Worm (Caenorhabditis elegans) whole organism, L1 larva: Measurements from ENCODE around the gene rpi-2.
A peak's percentile ranks its signal among the peaks of the same experiment; 100 is the strongest.

Source experiments
- Y116A8C.19 ChIP-seq: sonication (generic microtip); optimal IDR thresholded peaks from 2 replicates; lab custom pipeline; 2016; ENCODE audit warnings: missing compliant biosample characterization, missing genetic modification characterization, borderline replicate concordance
- aha-1 ChIP-seq: fragments of 150-350 bp; optimal IDR thresholded peaks from 2 replicates; lab custom pipeline; 2014; ENCODE audit warnings: missing biosample characterization, missing genetic modification characterization
- aly-2 ChIP-seq: fragments of 150-350 bp; optimal IDR thresholded peaks from 2 replicates; lab custom pipeline; 2014; ENCODE audit warnings: missing biosample characterization, missing genetic modification characterization
- blmp-1 ChIP-seq: fragments of 150-350 bp; optimal IDR thresholded peaks from 2 replicates; lab custom pipeline; 2014; ENCODE audit warnings: missing biosample characterization, missing genetic modification characterization
- ceh-8 ChIP-seq: fragments of 200-800 bp; sonication (Bioruptor generic); optimal IDR thresholded peaks from 2 replicates; lab custom pipeline; 2018; ENCODE audit warnings: mild to moderate bottlenecking, missing genetic modification characterization, moderate library complexity, missing compliant biosample characterization
- ceh-82 ChIP-seq, 3 experiments: fragments of 150-350 bp in 1 of 3; sonication (generic microtip) in 2 of 3; optimal IDR thresholded peaks; 2 replicates each; lab custom pipeline; 2014 to 2017; ENCODE audit warnings: missing biosample characterization in 3 of 3, missing genetic modification characterization in 3 of 3
- ces-1 ChIP-seq: fragments of 150-350 bp; optimal IDR thresholded peaks from 2 replicates; lab custom pipeline; 2014; ENCODE audit warnings: missing biosample characterization, missing genetic modification reagents, missing genetic modification characterization
- dpl-1 ChIP-seq, 3 experiments: fragments of 150-350 bp in 2 of 3; sonication (generic microtip) in 1 of 3; optimal IDR thresholded peaks; 2 replicates each; lab custom pipeline; 2014 to 2017; ENCODE audit warnings: missing biosample characterization in 3 of 3, missing genetic modification characterization in 3 of 3, missing genetic modification reagents in 3 of 3
- dsc-1 ChIP-seq: sonication (generic microtip); optimal IDR thresholded peaks from 2 replicates; lab custom pipeline; 2016; ENCODE audit warnings: mild to moderate bottlenecking, missing genetic modification characterization, missing compliant biosample characterization
- efl-1 ChIP-seq, 4 experiments: fragments of 150-350 bp; optimal IDR thresholded peaks in 3 of 4; peaks in 1 of 4; 1 replicate in 1 of 4; 2 replicates in 3 of 4; lab custom pipeline; 2014; ENCODE audit warnings: missing biosample characterization in 2 of 4, missing genetic modification characterization in 2 of 4, missing genetic modification reagents in 2 of 4
- elt-2 ChIP-seq: sonication (generic microtip); optimal IDR thresholded peaks from 2 replicates; lab custom pipeline; 2016; ENCODE audit warnings: missing genetic modification characterization, mild to moderate bottlenecking, inconsistent platforms, missing compliant biosample characterization, missing genetic modification reagents
- elt-3 ChIP-seq, 6 experiments: fragments of 150-350 bp in 1 of 6; sonication (generic microtip); optimal IDR thresholded peaks; 2 replicates each; lab custom pipeline; 2017 to 2018; ENCODE audit warnings: missing biosample characterization in 6 of 6, missing genetic modification characterization in 6 of 6, inconsistent platforms in 1 of 6
- fkh-10 ChIP-seq: sonication (generic microtip); optimal IDR thresholded peaks from 2 replicates; lab custom pipeline; 2017; ENCODE audit warnings: missing biosample characterization, missing genetic modification reagents, missing genetic modification characterization
- fkh-4 ChIP-seq: sonication (generic microtip); optimal IDR thresholded peaks from 2 replicates; lab custom pipeline; 2016; ENCODE audit warnings: missing compliant biosample characterization, missing genetic modification characterization, borderline replicate concordance
- fkh-8 ChIP-seq: sonication (generic microtip); optimal IDR thresholded peaks from 2 replicates; lab custom pipeline; 2016; ENCODE audit warnings: mild to moderate bottlenecking, missing genetic modification characterization, missing compliant biosample characterization
- grh-1 ChIP-seq: fragments of 200-800 bp; sonication (Bioruptor generic); IDR thresholded peaks from 2 replicates; pipeline ENCODE4 v1.3.6; 2022; ENCODE audit warnings: missing genetic modification reagents, missing genetic modification characterization, missing compliant biosample characterization
- hlh-17 ChIP-seq: fragments of 200-800 bp; sonication (Bioruptor generic); optimal IDR thresholded peaks from 2 replicates; lab custom pipeline; 2018; ENCODE audit warnings: missing genetic modification characterization, mild to moderate bottlenecking, missing compliant biosample characterization, moderate library complexity, borderline replicate concordance
- hlh-4 ChIP-seq: sonication (generic microtip); optimal IDR thresholded peaks from 2 replicates; lab custom pipeline; 2016; ENCODE audit warnings: mild to moderate bottlenecking, missing genetic modification characterization, missing compliant biosample characterization
- irx-1 ChIP-seq: sonication (generic microtip); optimal IDR thresholded peaks from 2 replicates; lab custom pipeline; 2016; ENCODE audit warnings: missing genetic modification characterization, missing compliant biosample characterization
- lin-13 ChIP-seq: fragments of 150-350 bp; optimal IDR thresholded peaks from 2 replicates; lab custom pipeline; 2014; ENCODE audit warnings: missing biosample characterization, missing genetic modification reagents, missing genetic modification characterization
- lin-15B ChIP-seq: fragments of 150-350 bp; sonication (generic microtip); optimal IDR thresholded peaks from 3 replicates; lab custom pipeline; 2014; ENCODE audit warnings: missing biosample characterization, missing genetic modification characterization
- lir-3 ChIP-seq: sonication (generic microtip); optimal IDR thresholded peaks from 2 replicates; lab custom pipeline; 2016; ENCODE audit warnings: mild to moderate bottlenecking, missing genetic modification characterization, moderate library complexity, missing compliant biosample characterization; ENCODE audit not compliant: poor library complexity
- lsy-2 ChIP-seq, 2 experiments: fragments of 150-350 bp; optimal IDR thresholded peaks; 2 replicates each; lab custom pipeline; 2014; ENCODE audit warnings: missing biosample characterization in 2 of 2, missing genetic modification characterization in 2 of 2
- mab-9 ChIP-seq: fragments of 200-800 bp; sonication (Bioruptor generic); IDR thresholded peaks from 2 replicates; pipeline ENCODE4 v1.3.6; 2022; ENCODE audit warnings: missing genetic modification reagents, missing genetic modification characterization, missing compliant biosample characterization
- mdl-1 ChIP-seq, 2 experiments: fragments of 150-350 bp; optimal IDR thresholded peaks; 2 replicates each; lab custom pipeline; 2014 to 2017; ENCODE audit warnings: missing biosample characterization in 2 of 2, missing genetic modification characterization in 2 of 2, inconsistent platforms in 1 of 2
- mef-2 ChIP-seq: fragments of 150-350 bp; optimal IDR thresholded peaks from 2 replicates; lab custom pipeline; 2014; ENCODE audit warnings: missing biosample characterization, missing genetic modification characterization
- mep-1 ChIP-seq: fragments of 150-350 bp; optimal IDR thresholded peaks from 2 replicates; lab custom pipeline; 2014; ENCODE audit warnings: missing biosample characterization, missing genetic modification characterization
- nhr-237 ChIP-seq: fragments of 150-350 bp; optimal IDR thresholded peaks from 2 replicates; lab custom pipeline; 2014; ENCODE audit warnings: missing biosample characterization, missing genetic modification characterization
- nhr-28 ChIP-seq: fragments of 150-350 bp; optimal IDR thresholded peaks from 2 replicates; lab custom pipeline; 2014; ENCODE audit warnings: missing biosample characterization, missing genetic modification characterization
- nhr-71 ChIP-seq: sonication (generic microtip); optimal IDR thresholded peaks from 2 replicates; lab custom pipeline; 2016; ENCODE audit warnings: mild to moderate bottlenecking, missing genetic modification characterization, moderate library complexity, missing compliant biosample characterization
- nhr-77 ChIP-seq: fragments of 150-350 bp; optimal IDR thresholded peaks from 2 replicates; lab custom pipeline; 2014; ENCODE audit warnings: missing biosample characterization, missing genetic modification characterization
- nhr-84 ChIP-seq: sonication (generic microtip); optimal IDR thresholded peaks from 2 replicates; lab custom pipeline; 2017; ENCODE audit warnings: missing biosample characterization, missing genetic modification characterization
- nhr-85 ChIP-seq: sonication (generic microtip); peaks from one replicate; lab custom pipeline; 2016; ENCODE audit warnings: missing genetic modification characterization, inconsistent platforms, missing compliant biosample characterization
- nhr-90 ChIP-seq: sonication (generic microtip); optimal IDR thresholded peaks from 2 replicates; lab custom pipeline; 2016; ENCODE audit warnings: mild to moderate bottlenecking, missing genetic modification characterization, missing compliant biosample characterization; ENCODE audit not compliant: poor library complexity
- pag-3 ChIP-seq: sonication (generic microtip); optimal IDR thresholded peaks from 2 replicates; lab custom pipeline; 2017; ENCODE audit warnings: missing genetic modification characterization, mild to moderate bottlenecking, missing compliant biosample characterization, antibody characterized with exemption, borderline replicate concordance; ENCODE audit not compliant: insufficient read depth
- pax-3 ChIP-seq: fragments of 200-800 bp; sonication (Bioruptor generic); optimal IDR thresholded peaks from 2 replicates; lab custom pipeline; 2018; ENCODE audit warnings: mild to moderate bottlenecking, missing genetic modification characterization, moderate library complexity, missing compliant biosample characterization
- pqm-1 ChIP-seq: sonication (generic microtip); optimal IDR thresholded peaks from 3 replicates; lab custom pipeline; 2017; ENCODE audit warnings: missing biosample characterization, missing genetic modification characterization
- skn-1 ChIP-seq: fragments of 150-350 bp; optimal IDR thresholded peaks from 2 replicates; lab custom pipeline; 2014; ENCODE audit warnings: missing biosample characterization, missing genetic modification characterization
- snu-23 ChIP-seq: sonication (generic microtip); optimal IDR thresholded peaks from 2 replicates; lab custom pipeline; 2016; ENCODE audit warnings: missing genetic modification characterization, missing compliant biosample characterization
- sptf-1 ChIP-seq: fragments of 150-350 bp; optimal IDR thresholded peaks from 2 replicates; lab custom pipeline; 2014; ENCODE audit warnings: missing biosample characterization, missing genetic modification characterization
- tbx-2 ChIP-seq: sonication (generic microtip); optimal IDR thresholded peaks from 2 replicates; lab custom pipeline; 2016; ENCODE audit warnings: missing genetic modification characterization, missing compliant biosample characterization
- unc-62 ChIP-seq: fragments of 150-350 bp; optimal IDR thresholded peaks from 2 replicates; lab custom pipeline; 2014; ENCODE audit warnings: missing biosample characterization, missing genetic modification reagents, missing genetic modification characterization
- unc-86 ChIP-seq: sonication (generic microtip); optimal IDR thresholded peaks from 2 replicates; lab custom pipeline; 2016; ENCODE audit warnings: missing genetic modification characterization, missing compliant biosample characterization
- zip-4 ChIP-seq: fragments of 200-800 bp; sonication (Bioruptor generic); optimal IDR thresholded peaks from 2 replicates; lab custom pipeline; 2018; ENCODE audit warnings: mild to moderate bottlenecking, missing genetic modification characterization, moderate library complexity, missing compliant biosample characterization
- ztf-4 ChIP-seq: fragments of 150-350 bp; optimal IDR thresholded peaks from 2 replicates; lab custom pipeline; 2014; ENCODE audit warnings: missing biosample characterization, missing genetic modification characterization

Gene rpi-2

ce11 chrIV:1738324-1738730 lies 27.3 kb downstream of the rpi-2 start (continued):
- TF ChIP-seq ces-1, result no peak
- TF ChIP-seq mef-2 (tag; lab: Kevin White, UChicago), result no peak
- no peak for TF ChIP-seq elt-2 (tag; lab: Kevin White, UChicago)
- TF ChIP-seq dsc-1 (tag; lab: Kevin White, UChicago), result peak; percentile 12
- TF ChIP-seq tbx-2 (tag; lab: Kevin White, UChicago), result peak; percentile 39
- TF ChIP-seq zip-4 (GFP tag; lab: Kevin White, UChicago), result no peak
- peak; percentile 64 for TF ChIP-seq lin-13 (GFP tag; lab: Kevin White, UChicago)
- no peak for TF ChIP-seq pqm-1 (tag; lab: Kevin White, UChicago)
- TF ChIP-seq sptf-1 (tag; lab: Kevin White, UChicago), result no peak
- TF ChIP-seq nhr-28, result no peak
- TF ChIP-seq hlh-17 (GFP tag; lab: Kevin White, UChicago), result no peak
- TF ChIP-seq nhr-90 (tag; lab: Kevin White, UChicago), result peak; percentile 66
- peak; percentile 67 for TF ChIP-seq fkh-8 (tag; lab: Kevin White, UChicago)
- no peak for TF ChIP-seq ceh-8
- no peak for TF ChIP-seq ztf-4 (tag; lab: Kevin White, UChicago)
- TF ChIP-seq fkh-4 (tag; lab: Kevin White, UChicago), result no peak
- TF ChIP-seq dpl-1 (GFP tag; optimal IDR thresholded peaks at IDR 0.05; lab: Kevin White, UChicago), result peak; percentile 82 to 86 (median 85)
- peak in 1 of 2 experiments; percentile 49 for TF ChIP-seq mdl-1 (tag; optimal IDR thresholded peaks at IDR 0.05; lab: Kevin White, UChicago)
- TF ChIP-seq nhr-85 (tag; lab: Kevin White, UChicago), result no peak
- no peak for TF ChIP-seq aha-1 (tag; lab: Kevin White, UChicago)
- peak; percentile 53 for TF ChIP-seq irx-1
- peak; percentile 44 for TF ChIP-seq snu-23 (GFP tag; lab: Kevin White, UChicago)
- no peak for TF ChIP-seq lir-3
- no peak for TF ChIP-seq nhr-237 (tag; lab: Kevin White, UChicago)
- peak; percentile 58 for TF ChIP-seq lin-15B (tag; lab: Kevin White, UChicago)
- no peak for TF ChIP-seq hlh-4
- no peak for TF ChIP-seq fkh-10 (GFP tag; lab: Kevin White, UChicago)
- TF ChIP-seq nhr-77, result peak; percentile 8
- peak in 1 of 6 experiments; percentile 3 for TF ChIP-seq elt-3 (tag; optimal IDR thresholded peaks at IDR 0.05; lab: Kevin White, UChicago)
- TF ChIP-seq Y116A8C.19 (tag; lab: Kevin White, UChicago), result no peak
- no peak for TF ChIP-seq unc-62 (GFP tag; lab: Kevin White, UChicago)
- peak; percentile 32 for TF ChIP-seq unc-86 (tag; lab: Kevin White, UChicago)
- TF ChIP-seq blmp-1, result no peak
- peak; percentile 4 to 54 for TF ChIP-seq lsy-2 (tag; optimal IDR thresholded peaks at IDR 0.05; lab: Kevin White, UChicago)
- no peak for TF ChIP-seq mab-9 (GFP tag; lab: Robert Waterston, UW)
- TF ChIP-seq pag-3 (tag; lab: Kevin White, UChicago), result no peak
- TF ChIP-seq grh-1 (GFP tag; lab: Robert Waterston, UW), result peak; percentile 32; the same call in 1 of the 2 replicates
- TF ChIP-seq nhr-84, result no peak
- TF ChIP-seq mep-1 (tag; lab: Kevin White, UChicago), result peak; percentile 3
- TF ChIP-seq aly-2, result no peak
- peak; percentile 72 for TF ChIP-seq skn-1
- TF ChIP-seq efl-1 (optimal IDR thresholded peaks at IDR 0.05; lab: Kevin White, UChicago), result peak; percentile 87 to 89
- peak; percentile 91 to 99 for TF ChIP-seq efl-1 (GFP tag; optimal IDR thresholded peaks at IDR 0.05 in 1 of 2; lab: Kevin White, UChicago)
- TF ChIP-seq pax-3 (tag; lab: Kevin White, UChicago), result peak; percentile 13
- peak; percentile 57 for TF ChIP-seq nhr-71 (tag; lab: Kevin White, UChicago)
- TF ChIP-seq ceh-82 (tag; optimal IDR thresholded peaks at IDR 0.05; lab: Kevin White, UChicago), result peak; percentile 9 to 80 (median 33)
